Worm (Caenorhabditis elegans): ENCODE data around the gene F52E1.5.

Gene F52E1.5

DNA sequence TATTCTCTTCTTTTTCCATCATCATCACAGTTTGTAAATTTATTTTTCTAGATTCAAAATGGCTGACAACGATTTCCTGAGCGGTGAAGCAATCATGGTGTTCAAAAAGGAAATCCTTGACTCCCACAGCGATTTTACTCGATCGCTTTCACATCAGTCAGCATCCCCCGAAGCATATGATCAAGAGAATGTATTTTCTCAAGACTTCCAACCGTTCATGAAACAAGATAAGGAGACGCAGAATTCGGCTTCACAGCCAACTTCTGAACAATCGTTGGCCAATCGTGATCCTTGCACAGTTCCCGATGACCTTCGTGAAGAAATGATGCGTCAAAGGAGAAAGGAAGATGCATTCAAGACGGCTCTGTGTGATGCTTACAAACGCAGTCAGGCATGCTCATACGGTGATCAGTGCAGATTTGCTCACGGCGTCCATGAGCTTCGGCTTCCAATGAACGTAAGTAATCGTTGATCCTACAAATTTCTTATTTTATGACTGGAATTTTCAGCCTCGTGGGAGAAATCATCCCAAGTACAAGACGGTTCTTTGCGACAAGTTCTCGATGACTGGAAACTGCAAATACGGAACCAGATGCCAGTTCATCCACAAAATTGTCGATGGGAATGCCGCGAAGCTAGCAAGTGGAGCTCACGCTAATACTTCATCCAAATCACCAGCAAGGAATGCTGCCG lies 34.9 kb downstream of the F52E1.5 start, which contains the start of gene pos-1:
Gene pos-1, plus strand, starts transcription at position 51 of the 693 bp plus-strand sequence.
- TF ChIP-seq nhr-6 (tag; optimal IDR thresholded peaks at IDR 0.05) (no peak), ceh-20 (GFP tag; IDR thresholded peaks at IDR 0.05) (no peak), mdt-29 (GFP tag; IDR thresholded peaks at IDR 0.05) (no peak), mes-2 (tag; optimal IDR thresholded peaks at IDR 0.05; ENCODE audit: poor library complexity, severe bottlenecking) (no peak), aha-1 (tag) (peak; percentile 97), D1046.2 (GFP tag; IDR thresholded peaks at IDR 0.05) (no peak), egl-27 (tag; optimal IDR thresholded peaks at IDR 0.05) (no peak)

DNA sequence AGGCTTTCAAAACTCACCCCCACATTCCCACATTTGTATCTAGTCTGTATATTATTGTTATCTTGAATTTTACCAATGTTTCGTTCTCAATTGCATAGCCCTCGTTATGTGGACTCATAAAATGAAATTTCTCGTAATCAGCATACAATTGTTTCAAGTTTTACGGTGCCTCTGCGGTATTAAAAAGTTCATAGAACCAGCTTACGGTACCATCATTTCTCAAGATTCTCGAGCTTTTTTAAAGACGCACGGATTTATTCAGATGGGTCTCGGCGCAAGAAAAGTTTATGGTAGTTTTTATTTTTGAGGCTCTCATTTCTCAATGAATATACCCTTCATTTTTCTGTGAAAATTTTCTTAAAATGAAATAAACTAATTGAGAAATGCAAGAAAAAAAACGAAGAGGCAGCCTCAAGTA lies 35.8 kb downstream of the F52E1.5 start:
- TF ChIP-seq unc-130 (GFP tag; optimal IDR thresholded peaks at IDR 0.05), result peak; percentile 37
- peak; percentile 78 for TF ChIP-seq F49E8.2 (tag; optimal IDR thresholded peaks at IDR 0.05; ENCODE audit: borderline replicate concordance)
- TF ChIP-seq spr-3 (GFP tag; optimal IDR thresholded peaks at IDR 0.05), result peak; percentile 42
- no peak for TF ChIP-seq fos-1 (tag; optimal IDR thresholded peaks at IDR 0.05)
- TF ChIP-seq R02D3.7 (tag; optimal IDR thresholded peaks at IDR 0.05), result no peak
- TF ChIP-seq dve-1 (tag; optimal IDR thresholded peaks at IDR 0.05; ENCODE audit: insufficient read depth), result no peak
- no peak for TF ChIP-seq nhr-41 (GFP tag; IDR thresholded peaks at IDR 0.05)
- peak; percentile 58; the same call in 1 of the 2 replicates for TF ChIP-seq snpc-1.2 (GFP tag; IDR thresholded peaks at IDR 0.05)
- TF ChIP-seq php-3 (GFP tag; IDR thresholded peaks at IDR 0.05), result 0 out of 2 replicates have a peak, but pooled peaks have one; percentile 5
- TF ChIP-seq nhr-48 (tag; optimal IDR thresholded peaks at IDR 0.05), result peak; percentile 29
- peak; percentile 38 for TF ChIP-seq nhr-102 (tag; optimal IDR thresholded peaks at IDR 0.05)
- TF ChIP-seq lin-38 (GFP tag; IDR thresholded peaks at IDR 0.05), result peak; percentile 70

DNA sequence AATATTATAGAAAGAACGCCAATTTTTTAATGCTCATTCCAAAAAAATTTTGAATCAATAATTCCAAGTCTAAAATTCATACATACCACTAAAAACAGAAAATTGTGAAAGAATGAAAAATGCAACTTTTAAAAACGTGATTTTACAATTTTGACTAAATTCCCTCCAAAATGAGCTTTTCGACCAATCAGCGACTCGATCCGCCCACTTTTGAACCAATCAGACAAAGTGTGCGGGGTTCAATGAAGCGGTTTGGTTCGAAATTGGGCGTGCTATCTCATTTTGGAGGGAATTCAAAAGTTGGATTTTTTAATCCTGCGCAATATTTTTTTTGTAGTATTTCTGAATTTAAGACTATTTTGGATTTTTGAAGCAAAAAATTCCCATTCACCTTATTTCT lies 38.0 kb downstream of the F52E1.5 start:
- TF ChIP-seq madf-5 (GFP tag; IDR thresholded peaks at IDR 0.05), result no peak
- no peak for TF ChIP-seq sdz-12 (GFP tag; optimal IDR thresholded peaks at IDR 0.05)
- no peak for TF ChIP-seq lsy-2 (tag; optimal IDR thresholded peaks at IDR 0.05)
- TF ChIP-seq dmd-6 (GFP tag; IDR thresholded peaks at IDR 0.05), result no peak
- TF ChIP-seq nhr-28 (tag; optimal IDR thresholded peaks at IDR 0.05), result no peak
- no peak for TF ChIP-seq nhr-11 (tag; optimal IDR thresholded peaks at IDR 0.05)
- TF ChIP-seq mdt-29 (GFP tag; IDR thresholded peaks at IDR 0.05), result no peak
- TF ChIP-seq aha-1 (tag), result no peak
- no peak for TF ChIP-seq nhr-76 (tag; optimal IDR thresholded peaks at IDR 0.05)
- TF ChIP-seq unc-130 (GFP tag; optimal IDR thresholded peaks at IDR 0.05), result no peak
- no peak for TF ChIP-seq ztf-7 (tag; optimal IDR thresholded peaks at IDR 0.05)

DNA sequence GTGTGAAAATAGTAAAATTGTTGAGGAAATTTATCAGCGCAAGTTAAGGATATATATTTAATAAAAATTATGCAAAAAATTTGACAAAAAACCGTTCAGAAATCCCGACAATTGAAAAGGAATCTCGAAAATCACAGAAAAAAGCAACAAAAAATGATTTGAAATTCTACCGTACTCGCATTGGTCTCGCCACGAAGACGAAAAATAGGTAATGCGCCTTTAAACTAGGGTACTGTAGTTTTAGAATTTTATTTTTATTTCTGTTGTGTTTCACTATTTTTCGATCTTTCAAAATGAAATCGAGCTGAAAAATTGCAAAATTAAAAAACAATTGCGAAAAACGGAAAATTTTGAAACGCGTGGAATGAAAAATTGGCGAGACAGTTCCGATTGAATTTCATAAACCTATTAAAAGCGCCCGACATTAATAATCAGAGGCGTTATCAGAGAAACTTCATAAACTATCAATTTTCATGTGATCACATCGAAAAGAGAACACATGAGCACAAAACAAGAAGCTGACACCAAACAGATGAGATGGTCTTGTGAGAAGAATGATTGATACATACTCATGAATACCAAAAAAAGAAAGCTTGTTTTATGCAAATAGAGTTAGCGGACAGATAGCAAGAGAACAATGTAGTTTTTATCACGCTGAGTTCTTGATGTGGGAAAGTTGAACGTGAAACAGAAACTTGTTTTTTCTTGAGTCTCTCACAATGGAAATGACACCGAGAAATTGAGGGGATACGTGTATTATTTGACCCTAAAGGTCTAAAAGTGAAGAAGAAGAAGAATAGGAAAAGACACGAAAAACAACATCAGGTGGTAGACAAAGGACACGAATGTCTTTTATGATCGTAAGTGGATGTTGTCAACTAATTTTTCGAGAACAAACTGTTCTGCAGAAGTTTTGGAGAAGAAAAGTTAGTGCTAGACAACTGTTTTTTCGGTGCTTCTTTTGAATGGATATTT lies 45.8 kb downstream of the F52E1.5 start:
- no peak for TF ChIP-seq rbr-2 (tag; optimal IDR thresholded peaks at IDR 0.05)
- TF ChIP-seq nhr-77 (tag; optimal IDR thresholded peaks at IDR 0.05), result peak; percentile 69
- no peak for TF ChIP-seq lim-7 (GFP tag; IDR thresholded peaks at IDR 0.05)
- peak; percentile 46; the same call in 1 of the 2 replicates for TF ChIP-seq lin-1 (GFP tag; IDR thresholded peaks at IDR 0.05)
- no peak for TF ChIP-seq gei-8 (GFP tag; optimal IDR thresholded peaks at IDR 0.05)
- TF ChIP-seq php-3 (GFP tag; IDR thresholded peaks at IDR 0.05), result peak; percentile 78
- TF ChIP-seq lin-38 (GFP tag; IDR thresholded peaks at IDR 0.05), result 0 out of 2 replicates have a peak, but pooled peaks have one; percentile 5
- 0 out of 2 replicates have a peak, but pooled peaks have one; percentile 35 for TF ChIP-seq ceh-20 (GFP tag; IDR thresholded peaks at IDR 0.05)
- TF ChIP-seq Y48G9A.11 (GFP tag; IDR thresholded peaks at IDR 0.05), result peak; percentile 19; the same call in 1 of the 2 replicates
- TF ChIP-seq mep-1 (tag; optimal IDR thresholded peaks at IDR 0.05), result peak; percentile 39
- peak; percentile 86 for TF ChIP-seq dmd-6 (GFP tag; IDR thresholded peaks at IDR 0.05)
- TF ChIP-seq ZK337.2 (GFP tag; IDR thresholded peaks at IDR 0.05), result no peak
- peak; percentile 53 for TF ChIP-seq pqm-1 (tag; optimal IDR thresholded peaks at IDR 0.05)
- TF ChIP-seq daf-12 (tag; optimal IDR thresholded peaks at IDR 0.05), result no peak
- TF ChIP-seq tra-1 (GFP tag; IDR thresholded peaks at IDR 0.05), result 0 out of 2 replicates have a peak, but pooled peaks have one; percentile 46
- no peak for TF ChIP-seq zag-1 (tag; optimal IDR thresholded peaks at IDR 0.05)
- no peak for TF ChIP-seq aly-2 (tag; optimal IDR thresholded peaks at IDR 0.05)
- peak in 1 of 2 experiments; percentile 42 for TF ChIP-seq lsy-2 (tag; optimal IDR thresholded peaks at IDR 0.05)
- TF ChIP-seq hlh-30 (tag; optimal IDR thresholded peaks at IDR 0.05; ENCODE audit: insufficient read depth), result peak; percentile 86
- 0 out of 2 replicates have a peak, but pooled peaks have one; percentile 36 for TF ChIP-seq snpc-1.2 (GFP tag; IDR thresholded peaks at IDR 0.05)
- TF ChIP-seq T20F7.1 (GFP tag; optimal IDR thresholded peaks at IDR 0.05), result peak; percentile 22
